Fruit fly (Drosophila melanogaster): Measurements from ENCODE around the gene CG13282.
A peak's percentile ranks its signal among the peaks of the same experiment; 100 is the strongest.

CG13282 gene

DNA sequence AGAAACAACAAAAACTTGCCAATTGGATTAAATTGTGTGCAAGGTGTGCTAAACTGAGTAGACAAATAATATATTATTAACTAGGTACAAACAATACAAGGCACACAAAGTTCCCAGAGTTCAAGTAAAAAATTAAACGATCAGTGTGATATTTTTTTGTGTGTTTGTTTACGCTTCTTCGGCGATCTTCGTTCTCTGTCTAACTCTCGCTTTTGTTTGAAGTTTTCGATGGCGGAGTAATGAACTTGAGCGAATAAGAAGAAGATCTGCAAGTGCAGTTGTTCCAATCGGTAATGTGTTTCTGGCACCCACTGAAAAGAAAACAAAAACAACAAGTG lies 17.6 kb downstream of the CG13282 start:
- 0 out of 2 replicates have a peak, but pooled peaks have one; percentile 14 for TF ChIP-seq hbn (GFP tag; IDR thresholded peaks at IDR 0.05; ENCODE audit: partially characterized antibody)
- TF ChIP-seq Jarid2 (GFP tag; optimal IDR thresholded peaks at IDR 0.05) = peak; percentile 84
- TF ChIP-seq CG17385 (GFP tag; optimal IDR thresholded peaks at IDR 0.05) = peak; percentile 33
- TF ChIP-seq kah (GFP tag; optimal IDR thresholded peaks at IDR 0.05) = peak; percentile 42
- TF ChIP-seq CG12071 (GFP tag; optimal IDR thresholded peaks at IDR 0.05) = no peak
- peak; percentile 95 for TF ChIP-seq Blimp-1 (GFP tag; optimal IDR thresholded peaks at IDR 0.05)
- TF ChIP-seq mld (GFP tag; IDR thresholded peaks at IDR 0.05; ENCODE audit: partially characterized antibody) = no peak
- 0 out of 2 replicates have a peak, but pooled peaks have one; percentile 3 for TF ChIP-seq Bgb (GFP tag; IDR thresholded peaks at IDR 0.05; ENCODE audit: partially characterized antibody)

DNA sequence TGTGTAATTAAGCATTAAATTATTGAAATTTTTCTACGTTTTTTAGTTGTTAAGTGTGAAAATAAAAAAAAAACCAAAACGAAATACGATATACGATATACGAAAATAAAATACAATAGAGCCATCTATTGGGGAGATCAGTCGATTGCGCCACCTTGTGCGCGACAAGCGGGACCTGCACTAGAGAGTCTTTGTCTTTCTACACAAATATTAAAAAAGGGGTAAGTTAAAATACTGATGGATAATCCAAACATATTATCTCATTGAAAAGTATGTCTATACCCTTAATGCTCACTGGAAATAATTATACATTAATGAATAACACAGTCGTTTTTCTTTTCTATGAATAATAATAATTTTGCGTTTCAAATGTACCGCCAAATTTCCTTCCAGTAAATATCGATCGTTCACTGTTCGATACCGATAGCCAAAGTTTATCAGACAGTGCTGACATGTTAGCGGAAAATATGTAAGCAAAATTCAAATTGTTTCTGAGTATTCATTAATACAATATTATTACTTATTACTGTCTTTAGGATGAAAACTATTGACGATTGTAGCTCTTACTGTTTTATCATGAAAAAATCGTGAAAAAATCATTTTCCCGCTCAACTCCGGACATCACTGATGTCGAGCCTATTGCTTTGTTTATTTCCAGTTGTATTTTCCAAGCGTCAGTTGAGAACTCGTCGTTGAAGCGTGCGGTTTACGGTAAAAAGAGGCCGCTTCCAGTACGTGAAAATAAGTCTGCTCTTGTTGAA lies 18.1 kb downstream of the CG13282 start, which contains the start of gene mdy:
Gene mdy, plus strand, starts transcription at position 672 of the 761 bp plus-strand sequence.
- TF ChIP-seq gcm2 (GFP tag; optimal IDR thresholded peaks at IDR 0.05) (peak; percentile 23), CG11456 (GFP tag; IDR thresholded peaks at IDR 0.05) (peak; percentile 86), sr (GFP tag; IDR thresholded peaks at IDR 0.05) (no peak), sens (GFP tag) (peak; percentile 92), CG11695 (GFP tag; IDR thresholded peaks at IDR 0.05) (peak; percentile 48; the same call in 2 of the 3 replicates), lab (GFP tag; optimal IDR thresholded peaks at IDR 0.05) (peak; percentile 44), CG6272 (GFP tag; IDR thresholded peaks at IDR 0.05) (peak; percentile 30; the same call in 1 of the 2 replicates), otp (GFP tag; IDR thresholded peaks at IDR 0.05) (0 out of 3 replicates have a peak, but pooled peaks have one; percentile 57), klu (GFP tag; IDR thresholded peaks at IDR 0.05) (peak; percentile 45; the same call in 1 of the 2 replicates), Doc3 (GFP tag; IDR thresholded peaks at IDR 0.05; ENCODE audit: partially characterized antibody) (no peak), zfh1 (GFP tag; IDR thresholded peaks at IDR 0.05) (peak; percentile 60; the same call in 2 of the 3 replicates), HHEX (GFP tag; optimal IDR thresholded peaks at IDR 0.05) (no peak), tup (GFP tag; optimal IDR thresholded peaks at IDR 0.05) (peak; percentile 29), CG12659 (GFP tag; optimal IDR thresholded peaks at IDR 0.05) (peak; percentile 55), ap (GFP tag; IDR thresholded peaks at IDR 0.05) (0 out of 2 replicates have a peak, but pooled peaks have one; percentile 27), chif (GFP tag; optimal IDR thresholded peaks at IDR 0.05) (peak; percentile 4 to 65), CG30431 (GFP tag; optimal IDR thresholded peaks at IDR 0.05) (peak; percentile 15), dpn (GFP tag; optimal IDR thresholded peaks at IDR 0.05) (peak; percentile 62 to 71), danr (GFP tag; IDR thresholded peaks at IDR 0.05) (0 out of 2 replicates have a peak, but pooled peaks have one; percentile 6), seq (GFP tag; IDR thresholded peaks at IDR 0.05) (peak; percentile 44; the same call in 1 of the 2 replicates), HmgZ (tag; optimal IDR thresholded peaks at IDR 0.05) (peak; percentile 55), fd64A (GFP tag; optimal IDR thresholded peaks at IDR 0.05) (no peak), Sox102F (GFP tag; optimal IDR thresholded peaks at IDR 0.05) (peak; percentile 60), CG12236 (GFP tag; optimal IDR thresholded peaks at IDR 0.05) (no peak), gsb-n (tag; optimal IDR thresholded peaks at IDR 0.05) (peak; percentile 36), CG17359 (tag; optimal IDR thresholded peaks at IDR 0.05) (peak; percentile 42), CG17385 (GFP tag; optimal IDR thresholded peaks at IDR 0.05) (no peak), Dip2 (GFP tag; IDR thresholded peaks at IDR 0.05) (no peak), Deaf1 (tag; optimal IDR thresholded peaks at IDR 0.05) (peak; percentile 21), CG13123 (GFP tag; optimal IDR thresholded peaks at IDR 0.05) (peak; percentile 13), org-1 (GFP tag; optimal IDR thresholded peaks at IDR 0.05) (peak; percentile 7), knrl (GFP tag; IDR thresholded peaks at IDR 0.05; ENCODE audit: partially characterized antibody) (no peak; the same call in 1 of the 3 replicates), Bdp1 (GFP tag; optimal IDR thresholded peaks at IDR 0.05) (peak; percentile 37), CG10267 (tag; optimal IDR thresholded peaks at IDR 0.05) (peak; percentile 62), Med (GFP tag) (peak; percentile 90), CG14014 (GFP tag; IDR thresholded peaks at IDR 0.05) (peak; percentile 70), CG14965 (GFP tag; optimal IDR thresholded peaks at IDR 0.05; ENCODE audit: borderline replicate concordance) (no peak), Abd-B (GFP tag; optimal IDR thresholded peaks at IDR 0.05) (peak; percentile 7), CG8359 (GFP tag; optimal IDR thresholded peaks at IDR 0.05; ENCODE audit: borderline replicate concordance) (no peak)
